Worm (Caenorhabditis elegans) whole organism, young adult: ENCODE data around the gene C05C10.3.

ENCODE experiments used
- B0035.1 ChIP-seq: sonication (generic microtip); optimal IDR thresholded peaks from 2 replicates; lab custom pipeline; 2016; ENCODE audit warnings: missing genetic modification characterization, mild to moderate bottlenecking, missing compliant biosample characterization, missing genotype, missing genetic modification reagents
- C06A6.2 ChIP-seq: fragments of 200-800 bp; sonication (Bioruptor generic); conservative IDR thresholded peaks from 2 replicates; pipeline ENCODE4 v1.3.6; 2022; ENCODE audit warnings: missing genetic modification characterization, missing compliant biosample characterization
- C17E4.6 ChIP-seq: fragments of 200-800 bp; sonication (Bioruptor generic); IDR thresholded peaks from 2 replicates; pipeline ENCODE4 v1.3.6; 2022; ENCODE audit warnings: missing genetic modification reagents, missing genetic modification characterization, missing compliant biosample characterization
- F33H1.4 ChIP-seq: fragments of 200-800 bp; sonication (Bioruptor generic); IDR thresholded peaks from 2 replicates; pipeline ENCODE4 v1.3.6; 2022; ENCODE audit warnings: missing genetic modification reagents, missing genetic modification characterization, missing compliant biosample characterization
- F37B4.10 ChIP-seq: fragments of 200-800 bp; sonication (Bioruptor generic); IDR thresholded peaks from 2 replicates; pipeline ENCODE4 v1.3.6; 2022; ENCODE audit warnings: missing genetic modification characterization, missing compliant biosample characterization
- K11D2.4 ChIP-seq: fragments of 200-800 bp; sonication (Bioruptor generic); IDR thresholded peaks from 2 replicates; pipeline ENCODE4 v1.3.6; 2022; ENCODE audit warnings: missing genetic modification reagents, missing genetic modification characterization, missing compliant biosample characterization
- K12H6.12 ChIP-seq: fragments of 200-800 bp; sonication (Bioruptor generic); optimal IDR thresholded peaks from 2 replicates; lab custom pipeline; 2018; ENCODE audit warnings: mild to moderate bottlenecking, missing genetic modification characterization, missing compliant biosample characterization
- Y53F4B.3 ChIP-seq: fragments of 200-800 bp; sonication (Bioruptor generic); IDR thresholded peaks from 2 replicates; pipeline ENCODE4 v1.3.6; 2022; ENCODE audit warnings: missing genetic modification reagents, missing genetic modification characterization, missing compliant biosample characterization
- Y53G8AR.9 ChIP-seq: fragments of 200-800 bp; sonication (Bioruptor generic); conservative IDR thresholded peaks from 2 replicates; pipeline ENCODE4 v1.3.6; 2022; ENCODE audit warnings: missing genetic modification reagents, missing genetic modification characterization, missing compliant biosample characterization
- Y56A3A.18 ChIP-seq: fragments of 200-800 bp; sonication (Bioruptor generic); IDR thresholded peaks from 2 replicates; pipeline ENCODE4 v1.3.6; 2022; ENCODE audit warnings: missing genetic modification reagents, missing genetic modification characterization, missing compliant biosample characterization
- Y67H2A.10 ChIP-seq: fragments of 200-800 bp; sonication (Bioruptor generic); conservative IDR thresholded peaks from 2 replicates; pipeline ENCODE4 v1.3.6; 2022; ENCODE audit warnings: missing genetic modification reagents, missing genetic modification characterization, missing compliant biosample characterization
- Y79H2A.3 ChIP-seq: fragments of 200-800 bp; sonication (Bioruptor generic); conservative IDR thresholded peaks from 2 replicates; pipeline ENCODE4 v1.3.6; 2022; ENCODE audit warnings: missing genetic modification reagents, missing genetic modification characterization, missing compliant biosample characterization
- akir-1 ChIP-seq: fragments of 200-800 bp; sonication (Bioruptor generic); optimal IDR thresholded peaks from 2 replicates; lab custom pipeline; 2018; ENCODE audit warnings: mild to moderate bottlenecking, missing genetic modification characterization, moderate library complexity, missing compliant biosample characterization
- ama-1 ChIP-seq, 3 experiments: fragments of 150-350 bp in 1 of 3; sonication (generic microtip) in 2 of 3; optimal IDR thresholded peaks; 2 replicates each; lab custom pipeline; 2014 to 2018; ENCODE audit warnings: missing biosample characterization in 2 of 3, missing genetic modification characterization in 2 of 3, missing genetic modification reagents in 2 of 3
- attf-6 ChIP-seq: fragments of 200-800 bp; sonication (Bioruptor generic); IDR thresholded peaks from 2 replicates; pipeline ENCODE4 v1.3.6; 2022; ENCODE audit warnings: missing genetic modification reagents, missing genetic modification characterization, missing compliant biosample characterization
- ccch-3 ChIP-seq: fragments of 200-800 bp; sonication (Bioruptor generic); optimal IDR thresholded peaks from 2 replicates; lab custom pipeline; 2018; ENCODE audit warnings: mild to moderate bottlenecking, missing genetic modification characterization, missing compliant biosample characterization
- ceh-40 ChIP-seq: fragments of 200-800 bp; sonication (Bioruptor generic); IDR thresholded peaks from 2 replicates; pipeline ENCODE4 v1.3.6; 2022; ENCODE audit warnings: missing genetic modification characterization, missing compliant biosample characterization
- ceh-79 ChIP-seq: sonication (generic microtip); optimal IDR thresholded peaks from 2 replicates; lab custom pipeline; 2017; ENCODE audit warnings: mild to moderate bottlenecking, missing genetic modification characterization, missing compliant biosample characterization
- efl-1 ChIP-seq: fragments of 150-350 bp; optimal IDR thresholded peaks from 2 replicates; lab custom pipeline; 2014; ENCODE audit warnings: missing biosample characterization, missing genetic modification reagents, missing genetic modification characterization
- egl-44 ChIP-seq: fragments of 200-800 bp; sonication (Bioruptor generic); IDR thresholded peaks from 2 replicates; pipeline ENCODE4 v1.3.6; 2022; ENCODE audit warnings: missing genetic modification reagents, missing genetic modification characterization, missing compliant biosample characterization
- hlh-12 ChIP-seq: sonication (generic microtip); optimal IDR thresholded peaks from 2 replicates; lab custom pipeline; 2016; ENCODE audit warnings: missing genetic modification characterization, missing compliant biosample characterization
- hmg-1.2 ChIP-seq: fragments of 200-800 bp; sonication (Bioruptor generic); IDR thresholded peaks from 2 replicates; pipeline ENCODE4 v1.3.6; 2022; ENCODE audit warnings: missing genetic modification reagents, missing genetic modification characterization, missing compliant biosample characterization
- hmg-20 ChIP-seq: fragments of 200-800 bp; sonication (Bioruptor generic); IDR thresholded peaks from 2 replicates; pipeline ENCODE4 v1.3.6; 2022; ENCODE audit warnings: missing genetic modification reagents, missing genetic modification characterization, missing compliant biosample characterization
- let-607 ChIP-seq, 2 experiments: fragments of 200-800 bp in 1 of 2; sonication (Bioruptor generic) in 1 of 2; sonication (generic microtip) in 1 of 2; optimal IDR thresholded peaks; 2 replicates each; lab custom pipeline; 2016 to 2018; ENCODE audit warnings: mild to moderate bottlenecking in 2 of 2, missing compliant biosample characterization in 2 of 2, missing genetic modification characterization in 2 of 2, moderate library complexity in 2 of 2, missing genotype in 1 of 2
- lin-35 ChIP-seq, 3 experiments: fragments of 150-350 bp in 2 of 3; sonication (generic microtip) in 1 of 3; optimal IDR thresholded peaks; 2 replicates each; lab custom pipeline; 2014 to 2018; ENCODE audit warnings: missing biosample characterization in 3 of 3, missing genetic modification characterization in 3 of 3, missing genetic modification reagents in 3 of 3
- lin-54 ChIP-seq: fragments of 200-800 bp; sonication (Bioruptor generic); optimal IDR thresholded peaks from 2 replicates; lab custom pipeline; 2018; ENCODE audit warnings: mild to moderate bottlenecking, missing genetic modification characterization, missing compliant biosample characterization
- lsl-1 ChIP-seq: fragments of 200-800 bp; sonication (Bioruptor generic); optimal IDR thresholded peaks from 2 replicates; lab custom pipeline; 2018; ENCODE audit warnings: mild to moderate bottlenecking, missing genetic modification characterization, moderate library complexity, missing compliant biosample characterization
- madf-3 ChIP-seq: fragments of 200-800 bp; sonication (Bioruptor generic); IDR thresholded peaks from 2 replicates; pipeline ENCODE4 v1.3.6; 2022; ENCODE audit warnings: missing genetic modification reagents, missing genetic modification characterization, missing compliant biosample characterization
- madf-6 ChIP-seq: fragments of 200-800 bp; sonication (Bioruptor generic); IDR thresholded peaks from 2 replicates; pipeline ENCODE4 v1.3.6; 2022; ENCODE audit warnings: missing genetic modification reagents, missing genetic modification characterization, missing compliant biosample characterization
- mcd-1 ChIP-seq: fragments of 200-800 bp; sonication (Bioruptor generic); IDR thresholded peaks from 2 replicates; pipeline ENCODE4 v1.3.6; 2022; ENCODE audit warnings: missing genetic modification reagents, missing genetic modification characterization, missing compliant biosample characterization
- mes-4 ChIP-seq: sonication (generic microtip); optimal IDR thresholded peaks from 2 replicates; lab custom pipeline; 2016; ENCODE audit warnings: missing genotype, missing genetic modification characterization, missing compliant biosample characterization
- mxl-1 ChIP-seq: sonication (generic microtip); optimal IDR thresholded peaks from 2 replicates; lab custom pipeline; 2016; ENCODE audit warnings: missing genetic modification characterization, missing compliant biosample characterization
- nfya-2 ChIP-seq: fragments of 200-800 bp; sonication (Bioruptor generic); IDR thresholded peaks from 2 replicates; pipeline ENCODE4 v1.3.6; 2022; ENCODE audit warnings: missing genetic modification reagents, missing genetic modification characterization, missing compliant biosample characterization
- pbrm-1 ChIP-seq: fragments of 200-800 bp; sonication (Bioruptor generic); IDR thresholded peaks from 2 replicates; pipeline ENCODE4 v1.3.6; 2022; ENCODE audit warnings: missing genetic modification reagents, missing genetic modification characterization, missing compliant biosample characterization
- pha-4 ChIP-seq: fragments of 150-350 bp; sonication (generic microtip); optimal IDR thresholded peaks from 2 replicates; lab custom pipeline; 2014; ENCODE audit warnings: missing biosample characterization, missing genetic modification reagents, missing genetic modification characterization
- sdz-38 ChIP-seq: sonication (generic microtip); optimal IDR thresholded peaks from 2 replicates; lab custom pipeline; 2016; ENCODE audit warnings: missing genotype, missing genetic modification characterization, missing compliant biosample characterization
- snpc-1.3 ChIP-seq: sonication (generic microtip); optimal IDR thresholded peaks from 2 replicates; lab custom pipeline; 2017; ENCODE audit warnings: missing genetic modification characterization, mild to moderate bottlenecking, missing compliant biosample characterization, antibody characterized with exemption, moderate library complexity, missing genotype, missing genetic modification reagents; ENCODE audit not compliant: insufficient read depth
- somi-1 ChIP-seq: fragments of 200-800 bp; sonication (Bioruptor generic); optimal IDR thresholded peaks from 2 replicates; lab custom pipeline; 2018; ENCODE audit warnings: mild to moderate bottlenecking, missing genetic modification characterization, missing compliant biosample characterization
- tbp1 ChIP-seq: fragments of 200-800 bp; sonication (Bioruptor generic); optimal IDR thresholded peaks from 2 replicates; lab custom pipeline; 2018; ENCODE audit warnings: mild to moderate bottlenecking, missing genetic modification characterization, missing compliant biosample characterization
- tbx-9 ChIP-seq: sonication (generic microtip); optimal IDR thresholded peaks from 2 replicates; lab custom pipeline; 2016; ENCODE audit warnings: borderline replicate concordance, missing genetic modification characterization, inconsistent platforms, missing compliant biosample characterization
- tlf-1 ChIP-seq: fragments of 200-800 bp; sonication (Bioruptor generic); optimal IDR thresholded peaks from 2 replicates; lab custom pipeline; 2018; ENCODE audit warnings: mild to moderate bottlenecking, missing genetic modification characterization, missing compliant biosample characterization
- xnd-1 ChIP-seq: sonication (generic microtip); optimal IDR thresholded peaks from 2 replicates; lab custom pipeline; 2016; ENCODE audit warnings: missing genotype, missing genetic modification reagents, missing genetic modification characterization, missing compliant biosample characterization
- ztf-18 ChIP-seq: sonication (generic microtip); optimal IDR thresholded peaks from 2 replicates; lab custom pipeline; 2016; ENCODE audit warnings: missing genotype, mild to moderate bottlenecking, missing genetic modification characterization, missing compliant biosample characterization
- ztf-25 ChIP-seq: fragments of 200-800 bp; sonication (Bioruptor generic); IDR thresholded peaks from 2 replicates; pipeline ENCODE4 v1.3.6; 2022; ENCODE audit warnings: missing genetic modification reagents, missing genetic modification characterization, missing compliant biosample characterization
- ztf-6 ChIP-seq: fragments of 200-800 bp; sonication (Bioruptor generic); IDR thresholded peaks from 2 replicates; pipeline ENCODE4 v1.3.6; 2022; ENCODE audit warnings: missing genetic modification reagents, missing genetic modification characterization, missing compliant biosample characterization

Gene C05C10.3

DNA sequence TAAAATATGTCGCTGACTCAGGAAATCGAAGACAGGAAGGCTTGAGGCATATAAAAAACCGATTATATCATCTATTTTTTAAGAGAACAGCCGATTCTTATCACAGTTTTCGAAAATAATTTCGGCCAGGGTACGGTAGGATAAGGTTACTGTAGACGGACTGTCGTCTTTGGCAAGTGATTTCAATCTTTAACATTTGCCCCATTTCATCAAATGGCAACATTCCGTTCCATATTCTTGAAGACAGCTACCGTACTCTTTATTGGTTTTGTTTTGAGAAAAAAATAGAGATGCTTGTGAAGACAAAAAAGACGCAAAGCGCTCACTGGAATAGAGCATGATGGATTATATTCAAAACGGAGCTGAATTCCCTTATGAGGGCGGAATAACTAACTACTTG lies 37.9 kb downstream of the C05C10.3 start:
- TF ChIP-seq ccch-3 (no peak), tlf-1 (GFP tag; lab: Kevin White, UChicago) (no peak), F37B4.10 (GFP tag; lab: Robert Waterston, UW) (no peak), hlh-12 (tag; lab: Kevin White, UChicago) (no peak), ceh-40 (GFP tag; lab: Robert Waterston, UW) (no peak)

DNA sequence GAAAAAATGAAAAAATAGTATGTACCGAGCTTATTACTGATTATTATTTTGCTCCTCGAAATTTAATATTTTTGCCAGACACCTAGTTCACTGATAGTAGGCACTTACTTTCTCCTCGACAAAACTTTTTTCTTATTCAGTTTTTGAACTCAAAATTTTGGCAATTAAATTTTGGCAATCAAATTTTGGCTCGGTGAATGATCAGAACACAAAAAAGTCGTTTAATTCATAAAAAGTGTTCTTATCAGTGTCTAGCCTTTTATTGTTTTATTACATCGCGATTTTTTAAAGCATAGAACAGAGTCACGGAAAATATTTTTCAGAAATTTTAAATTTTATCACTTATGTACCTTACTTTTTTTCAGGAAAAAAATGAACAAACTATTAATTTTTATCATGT lies 41.5 kb downstream of the C05C10.3 start:
- no peak for TF ChIP-seq akir-1 (GFP tag; lab: Kevin White, UChicago)
- no peak for TF ChIP-seq C17E4.6 (GFP tag; lab: Robert Waterston, UW)
- no peak for TF ChIP-seq efl-1 (GFP tag; lab: Kevin White, UChicago)
- TF ChIP-seq Y53G8AR.9 = no peak
- no peak for TF ChIP-seq B0035.1 (tag; lab: Kevin White, UChicago)
- TF ChIP-seq hmg-20 (GFP tag; lab: Robert Waterston, UW) = no peak
- no peak for TF ChIP-seq mcd-1 (GFP tag; lab: Robert Waterston, UW)
- no peak for TF ChIP-seq ama-1 (optimal IDR thresholded peaks at IDR 0.05; lab: Kevin White, UChicago)
- TF ChIP-seq ama-1 (GFP tag; optimal IDR thresholded peaks at IDR 0.05; lab: Kevin White, UChicago) = no peak
- TF ChIP-seq K12H6.12 = no peak
- TF ChIP-seq ztf-6 (GFP tag; lab: Robert Waterston, UW) = no peak
- no peak for TF ChIP-seq C06A6.2 (GFP tag; lab: Robert Waterston, UW)
- no peak for TF ChIP-seq attf-6 (GFP tag; lab: Robert Waterston, UW)

ce11 chrII:9894435-9894834 lies 42.3 kb downstream of the C05C10.3 start, which contains the start of gene F26C11.1:
Gene F26C11.1, plus strand, starts transcription at chrII:9894735.
- TF ChIP-seq ztf-6 (GFP tag; lab: Robert Waterston, UW) (no peak), tbx-9 (no peak), madf-3 (GFP tag; lab: Robert Waterston, UW) (no peak), K11D2.4 (GFP tag; lab: Robert Waterston, UW) (no peak), Y53F4B.3 (no peak), pbrm-1 (no peak), sdz-38 (tag; lab: Kevin White, UChicago) (no peak), tbp1 (no peak), C06A6.2 (GFP tag; lab: Robert Waterston, UW) (no peak), egl-44 (GFP tag; lab: Robert Waterston, UW) (no peak), mes-4 (tag; lab: Kevin White, UChicago) (no peak), lin-35 (GFP tag; optimal IDR thresholded peaks at IDR 0.05; lab: Kevin White, UChicago) (no peak), ceh-79 (tag; lab: Kevin White, UChicago) (no peak), ztf-18 (tag; lab: Kevin White, UChicago) (no peak), F33H1.4 (GFP tag; lab: Robert Waterston, UW) (no peak)

DNA sequence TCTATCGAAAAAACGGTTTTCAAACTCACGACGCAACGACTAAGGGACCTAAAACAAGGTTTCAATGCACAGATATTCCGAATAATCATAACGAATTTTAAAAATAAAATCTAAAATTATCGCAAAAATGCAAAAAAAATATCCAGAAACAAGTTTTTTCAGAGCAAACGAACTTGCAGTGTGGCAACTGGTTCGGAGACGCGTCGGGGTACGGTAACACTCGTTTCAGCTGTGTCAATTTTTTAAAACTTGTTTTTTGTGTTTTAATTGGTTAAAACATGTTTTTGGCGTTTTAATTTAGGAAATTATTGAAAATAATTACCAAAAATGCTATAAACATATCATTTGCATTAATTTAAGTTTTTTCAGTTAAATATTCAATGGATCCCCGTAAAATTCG lies 44.3 kb downstream of the C05C10.3 start, which contains the start of gene C08H9.16:
TSS of gene C08H9.16 (plus strand) at position 370 of the 400 bp plus-strand sequence.
- TF ChIP-seq xnd-1 (tag; lab: Kevin White, UChicago) (peak; percentile 8), snpc-1.3 (tag; lab: Kevin White, UChicago) (peak; percentile 45), mxl-1 (tag; lab: Kevin White, UChicago) (no peak), somi-1 (no peak), ztf-25 (GFP tag; lab: Robert Waterston, UW) (no peak), efl-1 (GFP tag; lab: Kevin White, UChicago) (peak; percentile 20), hmg-1.2 (peak; percentile 41; the same call in 1 of the 2 replicates), F33H1.4 (GFP tag; lab: Robert Waterston, UW) (peak; percentile 78), Y79H2A.3 (GFP tag; lab: Robert Waterston, UW) (no peak), nfya-2 (GFP tag; lab: Robert Waterston, UW) (no peak), Y67H2A.10 (GFP tag; lab: Robert Waterston, UW) (no peak), let-607 (tag; optimal IDR thresholded peaks at IDR 0.05; lab: Kevin White, UChicago) (peak; percentile 89 to 94), K11D2.4 (GFP tag; lab: Robert Waterston, UW) (no peak), Y56A3A.18 (GFP tag; lab: Robert Waterston, UW) (no peak), pha-4 (tag; lab: Kevin White, UChicago) (peak; percentile 13), lsl-1 (peak; percentile 88), lin-54 (GFP tag; lab: Kevin White, UChicago) (peak; percentile 48), madf-6 (GFP tag; lab: Robert Waterston, UW) (peak; percentile 58; the same call in 1 of the 2 replicates), tbp1 (peak; percentile 13)
